Worm (Caenorhabditis elegans): ENCODE measurements around the gene Y110A2AL.5.
A peak's percentile ranks its signal among the peaks of the same experiment; 100 is the strongest.

The Y110A2AL.5 gene

ce11 chrII:2859315-2859714 is 5.0 kb upstream of the Y110A2AL.5 start:
- peak; percentile 32 for TF ChIP-seq ham-2 (GFP tag; optimal IDR thresholded peaks at IDR 0.05)
- TF ChIP-seq pha-4 (tag; optimal IDR thresholded peaks at IDR 0.05) = no peak

ce11 chrII:2859873-2860821 is 4.2 kb upstream of the Y110A2AL.5 start:
- TF ChIP-seq ztf-11 (tag; optimal IDR thresholded peaks at IDR 0.05) = no peak
- TF ChIP-seq nhr-2 (tag; optimal IDR thresholded peaks at IDR 0.05) = no peak
- TF ChIP-seq unc-39 (tag; optimal IDR thresholded peaks at IDR 0.05) = no peak
- TF ChIP-seq ceh-83 (GFP tag; optimal IDR thresholded peaks at IDR 0.05) = peak; percentile 48
- no peak for TF ChIP-seq ceh-39 (tag; optimal IDR thresholded peaks at IDR 0.05)
- peak; percentile 31 for TF ChIP-seq cnd-1 (tag; optimal IDR thresholded peaks at IDR 0.05)
- no peak for TF ChIP-seq pha-4 (tag; optimal IDR thresholded peaks at IDR 0.05)
- peak; percentile 51 for TF ChIP-seq mls-2 (tag; optimal IDR thresholded peaks at IDR 0.05)

ce11 chrII:2861385-2862099 is 2.8 kb upstream of the Y110A2AL.5 start:
- TF ChIP-seq lin-13 (tag; optimal IDR thresholded peaks at IDR 0.05) (no peak), mab-5 (tag; optimal IDR thresholded peaks at IDR 0.05) (no peak), ztf-11 (tag; optimal IDR thresholded peaks at IDR 0.05) (no peak), ham-2 (GFP tag; optimal IDR thresholded peaks at IDR 0.05) (peak; percentile 14), flh-1 (GFP tag; optimal IDR thresholded peaks at IDR 0.05) (no peak), hlh-1 (tag; optimal IDR thresholded peaks at IDR 0.05) (no peak), pha-4 (tag; optimal IDR thresholded peaks at IDR 0.05) (no peak), unc-39 (tag; optimal IDR thresholded peaks at IDR 0.05) (no peak), nhr-2 (tag; optimal IDR thresholded peaks at IDR 0.05) (no peak), lin-32 (GFP tag; optimal IDR thresholded peaks at IDR 0.05) (no peak), zip-8 (tag; optimal IDR thresholded peaks at IDR 0.05) (no peak), nhr-76 (tag; optimal IDR thresholded peaks at IDR 0.05) (no peak), nhr-12 (tag; optimal IDR thresholded peaks at IDR 0.05) (no peak), sem-2 (GFP tag; optimal IDR thresholded peaks at IDR 0.05) (no peak), ceh-43 (GFP tag; optimal IDR thresholded peaks at IDR 0.05) (no peak), ceh-83 (GFP tag; optimal IDR thresholded peaks at IDR 0.05) (peak; percentile 55), tbx-8 (GFP tag; optimal IDR thresholded peaks at IDR 0.05) (no peak), elt-3 (tag; optimal IDR thresholded peaks at IDR 0.05) (no peak), sptf-1 (tag; optimal IDR thresholded peaks at IDR 0.05) (no peak), blmp-1 (tag; optimal IDR thresholded peaks at IDR 0.05) (peak; percentile 74), drap-1 (GFP tag; optimal IDR thresholded peaks at IDR 0.05) (no peak), unc-62 (GFP tag; optimal IDR thresholded peaks at IDR 0.05) (no peak), lsy-2 (tag; optimal IDR thresholded peaks at IDR 0.05) (no peak), cnd-1 (tag; optimal IDR thresholded peaks at IDR 0.05) (no peak), elt-1 (tag; optimal IDR thresholded peaks at IDR 0.05; ENCODE audit: borderline replicate concordance, insufficient read depth) (no peak), ceh-39 (tag; optimal IDR thresholded peaks at IDR 0.05) (no peak), unc-120 (tag; optimal IDR thresholded peaks at IDR 0.05; ENCODE audit: poor library complexity, severe bottlenecking) (peak; percentile 49), mep-1 (tag; optimal IDR thresholded peaks at IDR 0.05) (no peak), mls-2 (tag; optimal IDR thresholded peaks at IDR 0.05) (peak; percentile 31), bed-3 (GFP tag; optimal IDR thresholded peaks at IDR 0.05) (no peak), snpc-4 (tag; optimal IDR thresholded peaks at IDR 0.05) (no peak), ces-1 (GFP tag; optimal IDR thresholded peaks at IDR 0.05) (no peak)

DNA sequence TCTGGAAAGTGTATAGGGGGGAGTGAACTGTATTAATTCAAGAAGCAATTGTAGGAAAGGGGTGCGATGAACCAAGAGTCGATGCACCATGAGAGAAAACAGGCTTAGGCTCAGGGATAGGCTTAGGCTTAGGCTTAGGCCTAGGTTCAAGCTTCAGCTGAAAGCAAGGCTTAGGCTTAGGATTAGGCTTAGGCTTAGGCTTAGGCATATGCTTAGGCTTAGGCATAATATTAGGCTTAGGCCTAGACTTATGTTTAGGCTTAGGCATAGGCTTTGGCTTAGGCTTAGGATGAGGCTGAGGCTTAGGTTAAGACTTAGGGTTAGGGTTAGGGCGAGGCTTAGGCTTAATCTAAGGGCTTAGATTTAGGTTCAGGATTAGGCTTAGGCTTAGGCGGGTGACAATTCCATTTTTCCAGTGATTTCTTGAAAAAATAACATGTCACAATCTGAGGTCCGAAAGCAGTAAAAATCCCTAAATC is 1.7 kb upstream of the Y110A2AL.5 start:
- TF ChIP-seq ham-2 (GFP tag; optimal IDR thresholded peaks at IDR 0.05) (peak; percentile 23), snpc-4 (tag; optimal IDR thresholded peaks at IDR 0.05) (no peak)
